Fruit fly (Drosophila melanogaster) whole organism, wandering third instar larva: ENCODE results near the gene CG6661.
A peak's percentile ranks its signal among the peaks of the same experiment; 100 is the strongest.

ENCODE experiments used
- Abd-B ChIP-seq: fragments of >200 bp; optimal IDR thresholded peaks from 2 replicates; lab custom pipeline; 2017; ENCODE audit warnings: missing biosample characterization, missing genetic modification characterization
- Hr78 ChIP-seq: fragments of >200 bp; optimal IDR thresholded peaks from 2 replicates; lab custom pipeline; 2017; ENCODE audit warnings: missing biosample characterization, missing genetic modification characterization
- Hr83 ChIP-seq: fragments of 200-300 bp; sonication (Bioruptor generic); optimal IDR thresholded peaks from 2 replicates; lab custom pipeline; 2016; ENCODE audit warnings: missing biosample characterization, mild to moderate bottlenecking, missing genetic modification characterization, moderate library complexity; ENCODE audit not compliant: poor library complexity, severe bottlenecking
- Jra ChIP-seq: sonication (Bioruptor generic); optimal IDR thresholded peaks from 2 replicates; lab custom pipeline; 2016; ENCODE audit warnings: missing biosample characterization, missing genetic modification characterization
- Vsx2 ChIP-seq: fragments of 200-300, 225-300 bp; sonication (Bioruptor generic); optimal IDR thresholded peaks from 2 replicates; lab custom pipeline; 2018; ENCODE audit warnings: missing biosample characterization, missing genetic modification characterization; ENCODE audit not compliant: partially characterized antibody
- dsf ChIP-seq: sonication (Bioruptor generic); optimal IDR thresholded peaks from 2 replicates; lab custom pipeline; 2016; ENCODE audit warnings: missing biosample characterization, missing genetic modification characterization, borderline replicate concordance
- foxo ChIP-seq, 2 experiments: fragments of 200-800 bp; sonication (Bioruptor generic); optimal IDR thresholded peaks; 2 replicates in 1 of 2; 3 replicates in 1 of 2; lab custom pipeline; 2016 to 2017; ENCODE audit warnings: missing biosample characterization in 2 of 2, missing genetic modification characterization in 2 of 2
- fru ChIP-seq: fragments of 200-800 bp; sonication (Bioruptor generic); optimal IDR thresholded peaks from 3 replicates; lab custom pipeline; 2016; ENCODE audit warnings: missing biosample characterization, mild to moderate bottlenecking, missing genetic modification characterization
- h ChIP-seq: fragments of 200-800 bp; sonication (Bioruptor generic); optimal IDR thresholded peaks from 3 replicates; lab custom pipeline; 2016; ENCODE audit warnings: missing biosample characterization, mild to moderate bottlenecking, missing genetic modification characterization
- lola ChIP-seq: fragments of >200 bp; optimal IDR thresholded peaks from 2 replicates; lab custom pipeline; 2017; ENCODE audit warnings: missing biosample characterization, missing genetic modification characterization
- tai ChIP-seq: sonication (Bioruptor generic); optimal IDR thresholded peaks from 2 replicates; lab custom pipeline; 2016; ENCODE audit warnings: missing biosample characterization, missing genetic modification characterization
- usp ChIP-seq: fragments of >200 bp; optimal IDR thresholded peaks from 2 replicates; lab custom pipeline; 2017; ENCODE audit warnings: missing biosample characterization, missing genetic modification characterization

DNA sequence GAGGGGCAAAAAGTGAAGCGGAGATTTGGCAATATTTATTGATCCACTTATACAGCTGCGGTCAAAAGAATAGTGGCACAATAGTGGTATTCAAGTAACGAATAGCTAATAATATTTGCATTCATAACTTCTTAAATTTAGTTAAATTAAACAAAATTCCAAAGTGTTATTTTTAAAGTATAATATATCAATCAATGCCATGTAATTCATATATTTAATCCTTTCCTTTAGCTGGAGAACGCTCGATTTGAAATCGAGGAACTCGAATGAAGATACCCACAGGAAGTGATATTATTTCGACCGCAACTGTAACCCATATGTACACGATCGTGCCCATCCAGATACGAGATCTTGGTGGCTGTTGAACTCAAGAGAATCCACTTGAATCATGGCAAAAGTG lies 44.6 kb downstream of the CG6661 start:
- TF ChIP-seq fru (GFP tag; lab: Kevin White, UChicago) (no peak), Abd-B (GFP tag; lab: Kevin White, UChicago) (no peak), h (GFP tag; lab: Kevin White, UChicago) (no peak), foxo (GFP tag; optimal IDR thresholded peaks at IDR 0.05; lab: Kevin White, UChicago) (peak in 1 of 2 experiments; percentile 9), usp (GFP tag; lab: Kevin White, UChicago) (no peak), dsf (GFP tag; lab: Kevin White, UChicago) (no peak), Hr78 (GFP tag; lab: Kevin White, UChicago) (no peak), tai (no peak), lola (GFP tag; lab: Kevin White, UChicago) (no peak), Hr83 (no peak), Vsx2 (GFP tag; lab: Kevin White, UChicago) (no peak), Jra (GFP tag; lab: Kevin White, UChicago) (no peak)
